Fruit fly (Drosophila melanogaster): ENCODE measurements around the gene CG15561.

- TF ChIP-seq kay (GFP tag; ENCODE audit: borderline replicate concordance) (no peak), CG14711 (tag; optimal IDR thresholded peaks at IDR 0.05) (no peak), Clk (GFP tag; optimal IDR thresholded peaks at IDR 0.05) (no peak), cnc (optimal IDR thresholded peaks at IDR 0.05) (no peak), pad (GFP tag; optimal IDR thresholded peaks at IDR 0.05) (no peak), CG7045 (GFP tag; optimal IDR thresholded peaks at IDR 0.05) (no peak), bab1 (GFP tag; optimal IDR thresholded peaks at IDR 0.05) (no peak), cic (GFP tag; optimal IDR thresholded peaks at IDR 0.05) (no peak), Mnt (GFP tag; optimal IDR thresholded peaks at IDR 0.05) (no peak), Hr96 (GFP tag; optimal IDR thresholded peaks at IDR 0.05) (no peak), CG7101 (tag; optimal IDR thresholded peaks at IDR 0.05) (no peak), CG5204 (GFP tag; optimal IDR thresholded peaks at IDR 0.05) (no peak), tj (GFP tag; optimal IDR thresholded peaks at IDR 0.05) (no peak), CG33017 (tag; optimal IDR thresholded peaks at IDR 0.05) (no peak)
Measured at dm6 chr3R:31251130-31251770, 35.5 kb upstream of the CG15561 start.

Data from whole organism, adult.